Worm (Caenorhabditis elegans) whole organism, dauer: Measurements from ENCODE around the gene Y71H2AM.29.

Experiments used
- unc-62 ChIP-seq: sonication (generic microtip); optimal IDR thresholded peaks from 2 replicates; lab custom pipeline; 2017; ENCODE audit warnings: missing biosample characterization, missing genetic modification reagents, missing genetic modification characterization

The Y71H2AM.29 gene

DNA sequence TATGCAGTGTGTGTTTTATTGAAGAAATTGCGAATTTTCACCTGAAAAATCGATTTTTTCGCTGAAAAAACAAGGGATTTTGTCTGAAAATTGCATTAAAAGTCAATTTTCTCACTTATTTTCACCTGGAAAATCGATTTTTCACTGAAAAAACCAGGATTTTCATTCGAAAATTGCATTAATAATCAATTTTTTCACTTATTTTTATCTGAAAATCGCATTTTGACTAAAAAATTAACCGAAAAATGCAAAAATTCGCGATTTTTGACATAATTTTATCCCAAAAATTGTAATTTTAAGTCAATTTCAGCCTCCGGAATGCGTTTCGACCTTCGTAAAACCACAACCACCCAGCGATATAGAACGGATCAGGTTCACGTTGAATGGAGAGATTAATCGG, at the start of gene Y71H2AM.29:
Gene Y71H2AM.29 (plus strand): TSS at position 301 of the 400 bp plus-strand sequence.
- no peak for TF ChIP-seq unc-62 (GFP tag; lab: Kevin White, UChicago)

DNA sequence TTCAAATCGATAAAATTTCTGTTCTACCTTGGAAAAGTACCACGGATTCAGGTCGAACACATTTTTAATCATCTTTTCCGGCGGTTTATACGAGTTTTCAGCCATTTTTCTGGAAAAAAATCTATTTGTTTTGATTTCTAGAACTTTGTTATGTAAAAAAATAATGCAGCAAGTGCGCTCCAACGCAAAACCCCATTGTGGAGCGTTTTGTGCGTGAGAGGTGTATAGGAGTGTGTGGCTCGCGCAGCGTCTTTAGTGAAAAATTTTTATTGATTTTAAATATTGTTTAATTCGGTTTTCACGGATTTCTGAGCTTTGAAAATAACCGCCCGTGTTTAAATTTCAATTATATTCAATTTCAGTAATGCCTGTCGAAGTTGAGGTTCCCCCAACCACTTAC, 46.7 kb upstream of the Y71H2AM.29 start, which contains the start of gene Y71H2AM.20:
Gene Y71H2AM.20 (minus strand): TSS at position 109 of the 400 bp plus-strand sequence.
- TF ChIP-seq unc-62 (GFP tag; lab: Kevin White, UChicago), result no peak

ce11 chrIII:2786740-2787139, 45.8 kb upstream of the Y71H2AM.29 start, which contains the start of gene nduc-2:
Gene nduc-2 (plus strand): TSS chrIII:2786852.
- no peak for TF ChIP-seq unc-62 (GFP tag; lab: Kevin White, UChicago)

ce11 chrIII:2787979-2788491, 44.5 kb upstream of the Y71H2AM.29 start, which contains the start of gene tbcc-1:
Gene tbcc-1 (plus strand): TSS chrIII:2788441.
- no peak for TF ChIP-seq unc-62 (GFP tag; lab: Kevin White, UChicago)

DNA sequence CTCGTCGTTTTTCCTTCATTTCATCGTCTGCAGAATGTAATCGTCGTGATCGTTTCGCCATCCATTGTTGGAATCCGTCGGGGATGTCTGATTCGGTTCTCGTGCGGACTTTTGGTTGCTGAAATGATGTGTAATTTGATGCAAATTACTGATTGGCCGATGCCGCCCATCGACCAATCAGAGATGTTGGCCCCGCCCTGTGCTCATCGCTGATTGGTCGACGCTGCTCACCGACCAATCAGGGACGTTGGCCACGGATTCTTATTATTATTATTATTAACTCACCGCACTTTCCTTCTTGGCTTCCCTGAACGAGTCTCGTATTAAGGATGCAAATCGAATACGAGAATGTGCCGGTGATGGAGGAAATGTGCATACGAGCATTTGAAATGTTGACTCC, 38.5 kb upstream of the Y71H2AM.29 start:
- no peak for TF ChIP-seq unc-62 (GFP tag; lab: Kevin White, UChicago)

ce11 chrIII:2795442-2796023, 37.0 kb upstream of the Y71H2AM.29 start:
- no peak for TF ChIP-seq unc-62 (GFP tag; lab: Kevin White, UChicago)

DNA sequence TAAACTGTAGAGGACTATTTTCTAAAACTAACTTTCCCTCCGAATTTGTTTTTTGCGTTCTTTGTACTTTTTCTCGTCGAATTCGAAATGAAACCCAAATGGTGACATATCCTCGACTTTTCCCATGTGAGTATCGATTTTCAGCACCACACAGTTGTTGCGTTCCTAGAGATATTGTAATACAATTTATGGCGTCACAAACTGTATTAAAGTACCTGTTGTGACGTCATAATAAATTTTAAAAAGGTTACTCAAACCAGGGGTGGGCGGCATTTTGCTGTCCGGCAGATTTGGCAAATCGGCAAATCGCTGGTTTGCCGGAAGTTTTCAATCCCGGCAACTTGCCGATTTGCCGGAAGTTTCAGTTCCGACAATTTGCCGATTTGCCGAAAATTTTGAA, 31.8 kb upstream of the Y71H2AM.29 start:
- no peak for TF ChIP-seq unc-62 (GFP tag; lab: Kevin White, UChicago)

DNA sequence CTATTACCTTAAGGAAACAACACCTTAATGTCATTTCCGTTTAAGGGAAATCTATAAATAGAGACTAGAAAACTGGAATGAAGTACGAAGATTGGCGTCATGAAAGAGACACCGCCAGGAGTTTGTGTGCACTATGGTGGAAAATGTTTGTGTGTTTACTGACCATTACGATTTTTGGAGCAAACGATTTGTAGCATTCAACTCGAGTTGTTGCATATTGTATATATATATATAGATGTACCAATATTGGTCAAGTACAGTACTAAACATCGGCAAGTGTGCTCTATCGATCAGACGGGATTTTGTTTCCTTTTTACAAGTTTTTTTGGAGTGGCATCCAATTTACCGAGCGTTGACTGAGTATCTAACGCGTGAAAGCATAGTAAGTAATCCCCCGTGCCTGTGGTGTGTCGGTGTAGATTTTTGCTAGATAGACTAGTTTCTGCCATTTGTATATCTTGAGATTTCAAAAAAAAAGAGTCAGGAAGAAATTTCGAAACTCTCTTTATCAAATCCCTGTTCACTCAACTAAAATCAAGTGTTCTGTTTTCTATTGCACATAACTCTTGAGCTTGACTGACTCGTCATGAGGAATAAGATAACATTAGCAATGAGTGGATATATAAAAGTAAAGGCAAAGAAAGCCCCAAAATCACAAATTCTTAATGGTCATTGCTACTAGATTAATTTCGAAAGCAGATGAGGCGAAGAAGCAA, 30.6 kb upstream of the Y71H2AM.29 start, which contains the start of the genes twk-45 and Y71H2AM.25:
Gene twk-45 (minus strand): TSS at position 101 of the 716 bp plus-strand sequence.
Gene Y71H2AM.25 (plus strand): TSS at position 666 of the 716 bp plus-strand sequence.
- no peak for TF ChIP-seq unc-62 (GFP tag; lab: Kevin White, UChicago)

- TF ChIP-seq unc-62 (GFP tag; lab: Kevin White, UChicago), result no peak
Observed at ce11 chrIII:2804461-2804860, 28.1 kb upstream of the Y71H2AM.29 start.

DNA sequence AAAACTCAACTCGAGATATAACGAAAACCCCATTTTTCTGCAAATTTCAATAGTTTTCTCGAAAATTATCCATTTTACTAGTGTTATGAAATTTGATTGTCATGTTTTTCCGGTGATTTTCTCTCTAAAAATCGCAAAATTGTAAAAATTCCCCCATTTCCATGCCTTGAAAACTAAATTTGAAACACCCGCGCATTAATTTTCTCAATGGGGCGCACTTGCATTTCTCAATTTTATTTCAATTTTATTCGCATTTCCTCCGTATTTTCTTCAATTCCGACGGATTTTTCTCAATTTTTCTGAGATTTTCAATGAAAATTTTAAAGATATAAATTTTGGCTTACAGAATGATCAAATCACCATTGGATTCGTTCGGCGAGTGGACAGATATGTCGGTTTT, 27.5 kb upstream of the Y71H2AM.29 start, which contains the start of gene Y71H2AM.3:
Gene Y71H2AM.3 (plus strand): TSS at position 347 of the 400 bp plus-strand sequence.
- TF ChIP-seq unc-62 (GFP tag; lab: Kevin White, UChicago), result no peak

- no peak for TF ChIP-seq unc-62 (GFP tag; lab: Kevin White, UChicago)
Observed at ce11 chrIII:2811410-2811809, 21.2 kb upstream of the Y71H2AM.29 start.

DNA sequence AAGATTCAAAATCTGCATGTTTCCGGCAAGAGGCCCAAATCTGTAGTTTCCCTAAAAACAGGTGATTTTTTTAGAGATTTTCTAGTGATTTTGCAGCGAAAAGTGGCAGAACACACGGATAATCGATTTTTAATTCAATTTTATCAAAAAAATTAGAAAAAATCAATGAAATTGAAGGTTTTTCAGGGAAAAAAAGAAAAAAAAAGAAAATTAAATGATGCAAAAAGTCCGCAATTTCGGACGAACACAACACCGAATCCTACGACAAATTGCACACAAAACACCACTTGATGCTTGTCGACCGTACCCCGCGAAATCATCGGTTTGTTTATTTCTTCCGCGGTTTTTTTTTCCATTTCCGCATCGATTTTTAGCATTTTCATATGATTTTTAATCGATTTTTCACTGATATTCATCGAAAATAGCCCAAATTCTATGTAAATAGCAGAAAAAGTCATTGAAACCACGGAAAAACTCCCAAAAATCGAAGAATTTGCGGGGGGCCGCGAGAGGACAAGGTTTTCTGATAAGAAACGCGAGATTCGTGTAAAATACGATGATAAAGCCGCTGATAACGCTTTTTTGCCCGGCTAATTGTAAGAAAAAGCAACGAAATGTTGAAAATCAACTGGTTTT, 17.5 kb upstream of the Y71H2AM.29 start, which contains the start of gene tufm-1:
Gene tufm-1 (minus strand): TSS at position 51 of the 636 bp plus-strand sequence.
- no peak for TF ChIP-seq unc-62 (GFP tag; lab: Kevin White, UChicago)

- TF ChIP-seq unc-62 (GFP tag; lab: Kevin White, UChicago), result no peak
Observed at ce11 chrIII:2816205-2816923, 16.2 kb upstream of the Y71H2AM.29 start.

DNA sequence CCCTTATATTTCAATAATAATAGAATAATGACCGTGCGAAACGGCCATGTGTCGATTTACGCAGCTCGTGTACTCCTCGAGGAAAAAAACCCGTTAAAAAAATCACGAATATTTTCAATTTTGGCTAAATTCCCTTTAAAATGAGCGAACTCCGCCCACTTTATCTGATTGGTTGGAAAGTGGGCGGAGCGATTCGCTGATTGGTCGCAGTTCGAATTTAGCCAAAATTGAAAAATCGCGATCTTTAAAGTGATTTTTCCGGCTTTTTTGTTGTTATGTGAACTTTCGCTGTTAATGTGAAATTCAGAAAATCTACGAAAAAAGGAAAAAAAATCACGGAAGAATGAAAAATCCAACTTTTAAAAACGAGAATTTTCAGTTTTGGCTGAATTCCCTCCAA, 14.7 kb upstream of the Y71H2AM.29 start:
- TF ChIP-seq unc-62 (GFP tag; lab: Kevin White, UChicago), result no peak

DNA sequence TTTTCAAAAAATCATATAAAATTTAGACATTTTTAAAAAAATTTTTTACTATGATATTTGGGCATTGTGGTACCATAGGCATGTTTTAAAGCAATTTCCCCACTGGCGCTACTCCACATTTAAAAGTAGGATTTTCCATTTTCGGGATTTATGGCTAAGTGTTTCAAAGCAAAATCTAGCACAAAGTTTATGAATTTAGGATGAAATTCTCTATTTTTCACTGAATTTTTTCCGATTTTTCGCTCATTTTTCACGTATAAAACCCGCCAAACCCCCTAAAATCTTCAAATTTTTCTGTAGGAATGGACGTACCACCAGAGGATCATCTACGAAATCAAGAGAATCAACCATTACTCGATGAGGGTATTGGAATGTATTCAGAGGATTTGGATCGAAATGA, 13.6 kb upstream of the Y71H2AM.29 start, which contains the start of gene pipp-4P:
Gene pipp-4P (plus strand): TSS at position 301 of the 400 bp plus-strand sequence.
- no peak for TF ChIP-seq unc-62 (GFP tag; lab: Kevin White, UChicago)
